Fruit fly (Drosophila melanogaster) whole organism, embryonic: ENCODE data around the gene idc.

ENCODE experiments used
- CG10959 ChIP-seq: fragments of 200-800 bp; sonication (Bioruptor generic); IDR thresholded peaks from 2 replicates; pipeline ENCODE4 v1.3.6; 2022; ENCODE audit warnings: missing biosample characterization, missing genetic modification characterization
- CG17186 ChIP-seq: fragments of 200-800 bp; sonication (Bioruptor generic); optimal IDR thresholded peaks from 3 replicates; lab custom pipeline; 2017; ENCODE audit warnings: missing biosample characterization, missing genetic modification reagents, missing genetic modification characterization
- ERR ChIP-seq: fragments of 200-800 bp; sonication (Bioruptor generic); optimal IDR thresholded peaks from 2 replicates; lab custom pipeline; 2016; ENCODE audit warnings: missing biosample characterization, missing genetic modification characterization
- Sin3A ChIP-seq: fragments of >200 bp; optimal IDR thresholded peaks from 2 replicates; lab custom pipeline; 2018
- emc ChIP-seq: fragments of 200-800 bp; sonication (Bioruptor generic); optimal IDR thresholded peaks from 2 replicates; lab custom pipeline; 2016; ENCODE audit warnings: missing biosample characterization, missing genetic modification characterization
- insv ChIP-seq, 2 experiments: fragments of 200-800 bp; sonication (Bioruptor generic); optimal IDR thresholded peaks; 3 replicates each; lab custom pipeline; 2016 to 2018; ENCODE audit warnings: missing biosample characterization in 2 of 2, missing genetic modification characterization in 2 of 2

- TF ChIP-seq emc (GFP tag; lab: Kevin White, UChicago), result no peak
- no peak for TF ChIP-seq ERR (GFP tag; lab: Kevin White, UChicago)
- peak; percentile 22 for TF ChIP-seq Sin3A (lab: Kevin White, UChicago)
- TF ChIP-seq insv (GFP tag; optimal IDR thresholded peaks at IDR 0.05; lab: Kevin White, UChicago), result no peak
- TF ChIP-seq CG10959 (GFP tag; lab: Robert Waterston, UW), result no peak
- no peak for TF ChIP-seq CG17186
Measured at dm6 chr3R:20027841-20028240, 3.8 kb upstream of the idc start, which contains the start of the genes CG4424 and CG4854.
